Fruit fly (Drosophila melanogaster) whole organism, embryonic: ENCODE results near the gene Rm62.
A peak's percentile ranks its signal among the peaks of the same experiment; 100 is the strongest.

Experiments used
- ATbp ChIP-seq: fragments of 200-800 bp; sonication (Bioruptor generic); optimal IDR thresholded peaks from 2 replicates; lab custom pipeline; 2017; ENCODE audit warnings: missing biosample characterization, mild to moderate bottlenecking, missing genetic modification characterization, missing genetic modification reagents
- Abd-B ChIP-seq: fragments of 200-800 bp; sonication (Bioruptor generic); optimal IDR thresholded peaks from 2 replicates; lab custom pipeline; 2018; ENCODE audit warnings: missing biosample characterization, mild to moderate bottlenecking, missing genetic modification characterization, moderate library complexity
- CG10267 ChIP-seq: fragments of 200-800 bp; sonication (Bioruptor generic); optimal IDR thresholded peaks from 2 replicates; lab custom pipeline; 2018; ENCODE audit warnings: missing biosample characterization, mild to moderate bottlenecking, missing genetic modification characterization, moderate library complexity
- CG10431 ChIP-seq: fragments of 200-800 bp; sonication (Bioruptor generic); optimal IDR thresholded peaks from 3 replicates; lab custom pipeline; 2018; ENCODE audit warnings: missing biosample characterization, mild to moderate bottlenecking, missing genetic modification characterization
- CG12104 ChIP-seq: fragments of 200-800 bp; sonication (Bioruptor generic); optimal IDR thresholded peaks from 3 replicates; lab custom pipeline; 2016; ENCODE audit warnings: missing biosample characterization, missing genetic modification characterization
- CG12659 ChIP-seq: fragments of 200-800 bp; sonication (Bioruptor generic); optimal IDR thresholded peaks from 3 replicates; lab custom pipeline; 2017; ENCODE audit warnings: mild to moderate bottlenecking, missing biosample characterization, missing genetic modification reagents, missing genetic modification characterization
- CG12744 ChIP-seq: fragments of 200-800 bp; sonication (Bioruptor generic); optimal IDR thresholded peaks from 2 replicates; lab custom pipeline; 2016; ENCODE audit warnings: missing biosample characterization, missing genetic modification characterization
- CG15269 ChIP-seq: fragments of 200-800 bp; sonication (Bioruptor generic); optimal IDR thresholded peaks from 2 replicates; lab custom pipeline; 2018; ENCODE audit warnings: missing biosample characterization, mild to moderate bottlenecking, missing genetic modification characterization, moderate library complexity
- CG15479 ChIP-seq: fragments of 200-800 bp; sonication (Bioruptor generic); optimal IDR thresholded peaks from 3 replicates; lab custom pipeline; 2019; ENCODE audit warnings: missing biosample characterization, mild to moderate bottlenecking, missing genetic modification characterization, moderate library complexity
- CG2199 ChIP-seq: fragments of 200-800 bp; sonication (Bioruptor generic); IDR thresholded peaks from 3 replicates; pipeline ENCODE4 v1.3.6; 2022; ENCODE audit warnings: missing biosample characterization, missing genetic modification characterization
- CG2889 ChIP-seq: fragments of 200-800 bp; sonication (Bioruptor generic); IDR thresholded peaks from 3 replicates; pipeline ENCODE4 v1.3.6; 2022; ENCODE audit warnings: missing biosample characterization, missing genetic modification characterization
- CG33557 ChIP-seq: fragments of 200-800 bp; sonication (Bioruptor generic); optimal IDR thresholded peaks from 2 replicates; lab custom pipeline; 2019; ENCODE audit warnings: missing biosample characterization, mild to moderate bottlenecking, missing genetic modification characterization, moderate library complexity
- CG3407 ChIP-seq: fragments of 200-800 bp; sonication (Bioruptor generic); optimal IDR thresholded peaks from 2 replicates; lab custom pipeline; 2018; ENCODE audit warnings: missing biosample characterization, mild to moderate bottlenecking, missing genetic modification characterization
- CG43689 ChIP-seq: fragments of 200-800 bp; sonication (Bioruptor generic); IDR thresholded peaks from 2 replicates; pipeline ENCODE4 v1.3.6; 2022; ENCODE audit warnings: missing biosample characterization, missing genetic modification characterization
- CG7963 ChIP-seq: fragments of 200-800 bp; sonication (Bioruptor generic); IDR thresholded peaks from 3 replicates; pipeline ENCODE4 v1.3.6; 2022; ENCODE audit warnings: missing biosample characterization, missing genetic modification characterization; ENCODE audit not compliant: partially characterized antibody
- CG9215 ChIP-seq: fragments of 200-800 bp; sonication (Bioruptor generic); IDR thresholded peaks from 2 replicates; pipeline ENCODE4 v1.3.6; 2022; ENCODE audit warnings: missing biosample characterization, missing genetic modification characterization
- CG9876 ChIP-seq: fragments of 200-800 bp; sonication (Bioruptor generic); optimal IDR thresholded peaks from 2 replicates; lab custom pipeline; 2016; ENCODE audit warnings: missing biosample characterization, missing genetic modification characterization
- Chrac-16 ChIP-seq: fragments of 200-800 bp; sonication (Bioruptor generic); optimal IDR thresholded peaks from 3 replicates; lab custom pipeline; 2016; ENCODE audit warnings: missing biosample characterization, missing genetic modification characterization
- Dll ChIP-seq: fragments of 200-800 bp; sonication (Bioruptor generic); IDR thresholded peaks from 4 replicates; pipeline ENCODE4 v1.3.6; 2022; ENCODE audit warnings: missing biosample characterization, missing genetic modification characterization; ENCODE audit not compliant: partially characterized antibody
- E2f2 ChIP-seq: fragments of 200-800 bp; sonication (Bioruptor generic); IDR thresholded peaks from 2 replicates; pipeline ENCODE4 v1.3.6; 2022; ENCODE audit warnings: missing biosample characterization, missing genetic modification characterization
- Hr39 ChIP-seq: fragments of >200 bp; optimal IDR thresholded peaks from 2 replicates; lab custom pipeline; 2017
- Hsf ChIP-seq: fragments of 200-800 bp; sonication (Bioruptor generic); optimal IDR thresholded peaks from 3 replicates; lab custom pipeline; 2016; ENCODE audit warnings: missing biosample characterization, missing genetic modification characterization
- Meics ChIP-seq: fragments of 200-800 bp; sonication (Bioruptor generic); optimal IDR thresholded peaks from 2 replicates; lab custom pipeline; 2017; ENCODE audit warnings: missing biosample characterization, mild to moderate bottlenecking, missing genetic modification characterization
- Mes4 ChIP-seq: fragments of 200-800 bp; sonication (Bioruptor generic); optimal IDR thresholded peaks from 2 replicates; lab custom pipeline; 2016; ENCODE audit warnings: missing biosample characterization, missing genetic modification characterization
- Optix ChIP-seq: fragments of 200-800 bp; sonication (Bioruptor generic); IDR thresholded peaks from 3 replicates; pipeline ENCODE4 v1.3.6; 2022; ENCODE audit warnings: missing biosample characterization, missing genetic modification characterization
- Vsx1 ChIP-seq: fragments of 200-800 bp; sonication (Bioruptor generic); optimal IDR thresholded peaks from 2 replicates; lab custom pipeline; 2017; ENCODE audit warnings: missing biosample characterization, mild to moderate bottlenecking, missing genetic modification characterization, missing genetic modification reagents
- Xrp1 ChIP-seq: fragments of 200-800 bp; sonication (Bioruptor generic); IDR thresholded peaks from 2 replicates; pipeline ENCODE4 v1.3.6; 2022; ENCODE audit warnings: missing biosample characterization, missing genetic modification characterization
- abd-A ChIP-seq: fragments of 200-800 bp; sonication (Bioruptor generic); optimal IDR thresholded peaks from 3 replicates; lab custom pipeline; 2019; ENCODE audit warnings: missing biosample characterization, mild to moderate bottlenecking, missing genetic modification characterization, moderate library complexity
- amos ChIP-seq: fragments of 200-800 bp; sonication (Bioruptor generic); IDR thresholded peaks from 2 replicates; pipeline ENCODE4 v1.3.6; 2022; ENCODE audit warnings: missing biosample characterization, missing genetic modification characterization; ENCODE audit not compliant: partially characterized antibody
- dan ChIP-seq: fragments of 200-800 bp; sonication (Bioruptor generic); IDR thresholded peaks from 2 replicates; pipeline ENCODE4 v1.3.6; 2022; ENCODE audit warnings: missing biosample characterization, missing genetic modification characterization
- ems ChIP-seq: fragments of 200-800 bp; sonication (Bioruptor generic); optimal IDR thresholded peaks from 3 replicates; lab custom pipeline; 2016; ENCODE audit warnings: missing biosample characterization, missing genetic modification characterization
- eyg ChIP-seq: fragments of 200-800 bp; sonication (Bioruptor generic); optimal IDR thresholded peaks from 3 replicates; lab custom pipeline; 2016; ENCODE audit warnings: missing biosample characterization, missing genetic modification characterization
- gcm2 ChIP-seq: fragments of 200-800 bp; sonication (Bioruptor generic); optimal IDR thresholded peaks from 2 replicates; lab custom pipeline; 2016; ENCODE audit warnings: missing biosample characterization, missing genetic modification characterization
- gro ChIP-seq: fragments of 200-800 bp; sonication (Bioruptor generic); optimal IDR thresholded peaks from 2 replicates; lab custom pipeline; 2016; ENCODE audit warnings: missing biosample characterization, missing genetic modification characterization
- kah ChIP-seq: fragments of 200-800 bp; sonication (Bioruptor generic); optimal IDR thresholded peaks from 2 replicates; lab custom pipeline; 2018; ENCODE audit warnings: missing biosample characterization, mild to moderate bottlenecking, missing genetic modification characterization
- kni ChIP-seq: fragments of 200-800 bp; sonication (Bioruptor generic); optimal IDR thresholded peaks from 3 replicates; lab custom pipeline; 2017; ENCODE audit warnings: mild to moderate bottlenecking, missing biosample characterization, missing genetic modification reagents, missing genetic modification characterization
- lola ChIP-seq, 3 experiments: fragments of >200 bp in 2 of 3; fragments of 200-800 bp in 1 of 3; sonication (Bioruptor generic) in 1 of 3; optimal IDR thresholded peaks; 2 replicates each; lab custom pipeline; 2017 to 2019; ENCODE audit warnings: missing biosample characterization in 3 of 3, missing genetic modification characterization in 3 of 3, mild to moderate bottlenecking in 1 of 3, moderate library complexity in 1 of 3
- mirr ChIP-seq: fragments of 200-800 bp; sonication (Bioruptor generic); optimal IDR thresholded peaks from 3 replicates; lab custom pipeline; 2018; ENCODE audit warnings: missing biosample characterization, mild to moderate bottlenecking, missing genetic modification characterization
- nerfin-2 ChIP-seq: fragments of 200-800 bp; sonication (Bioruptor generic); IDR thresholded peaks from 2 replicates; pipeline ENCODE4 v1.3.6; 2022; ENCODE audit warnings: missing biosample characterization, missing genetic modification characterization; ENCODE audit not compliant: partially characterized antibody
- nom ChIP-seq: fragments of 200-800 bp; sonication (Bioruptor generic); optimal IDR thresholded peaks from 2 replicates; lab custom pipeline; 2017; ENCODE audit warnings: missing biosample characterization, missing genetic modification characterization, mild to moderate bottlenecking, moderate library complexity, missing genetic modification reagents
- oc ChIP-seq: fragments of 200-800 bp; sonication (Bioruptor generic); optimal IDR thresholded peaks from 2 replicates; lab custom pipeline; 2018; ENCODE audit warnings: missing biosample characterization, mild to moderate bottlenecking, missing genetic modification characterization, moderate library complexity
- pho ChIP-seq: fragments of 200-800 bp; sonication (Bioruptor generic); optimal IDR thresholded peaks from 2 replicates; lab custom pipeline; 2016; ENCODE audit warnings: missing biosample characterization, missing genetic modification characterization
- salm ChIP-seq: fragments of 200-800 bp; sonication (Bioruptor generic); optimal IDR thresholded peaks from 2 replicates; lab custom pipeline; 2018; ENCODE audit warnings: missing biosample characterization, mild to moderate bottlenecking, missing genetic modification characterization
- sc ChIP-seq, 3 experiments: fragments of >200 bp in 2 of 3; fragments of 200-800 bp in 1 of 3; sonication (Bioruptor generic) in 1 of 3; optimal IDR thresholded peaks; 2 replicates in 2 of 3; 3 replicates in 1 of 3; lab custom pipeline; 2017; ENCODE audit warnings: mild to moderate bottlenecking in 1 of 3, missing biosample characterization in 1 of 3, missing genetic modification characterization in 1 of 3, missing genetic modification reagents in 1 of 3
- shn ChIP-seq: fragments of 200-800 bp; sonication (Bioruptor generic); optimal IDR thresholded peaks from 3 replicates; lab custom pipeline; 2016; ENCODE audit warnings: missing biosample characterization, missing genetic modification characterization
- ttk ChIP-seq: fragments of 200-800 bp; sonication (Bioruptor generic); IDR thresholded peaks from 2 replicates; pipeline ENCODE4 v2.1.2; 2022; ENCODE audit warnings: missing biosample characterization, missing genetic modification characterization
- twi ChIP-seq: fragments of 200-800 bp; optimal IDR thresholded peaks from 2 replicates; lab custom pipeline; 2019; ENCODE audit warnings: missing biosample characterization, mild to moderate bottlenecking, missing genetic modification characterization, moderate library complexity
- zen2 ChIP-seq: fragments of 200-800 bp; sonication (Bioruptor generic); IDR thresholded peaks from 3 replicates; pipeline ENCODE4 v1.3.6; 2022; ENCODE audit warnings: missing biosample characterization, missing genetic modification characterization; ENCODE audit not compliant: partially characterized antibody

Gene Rm62

DNA sequence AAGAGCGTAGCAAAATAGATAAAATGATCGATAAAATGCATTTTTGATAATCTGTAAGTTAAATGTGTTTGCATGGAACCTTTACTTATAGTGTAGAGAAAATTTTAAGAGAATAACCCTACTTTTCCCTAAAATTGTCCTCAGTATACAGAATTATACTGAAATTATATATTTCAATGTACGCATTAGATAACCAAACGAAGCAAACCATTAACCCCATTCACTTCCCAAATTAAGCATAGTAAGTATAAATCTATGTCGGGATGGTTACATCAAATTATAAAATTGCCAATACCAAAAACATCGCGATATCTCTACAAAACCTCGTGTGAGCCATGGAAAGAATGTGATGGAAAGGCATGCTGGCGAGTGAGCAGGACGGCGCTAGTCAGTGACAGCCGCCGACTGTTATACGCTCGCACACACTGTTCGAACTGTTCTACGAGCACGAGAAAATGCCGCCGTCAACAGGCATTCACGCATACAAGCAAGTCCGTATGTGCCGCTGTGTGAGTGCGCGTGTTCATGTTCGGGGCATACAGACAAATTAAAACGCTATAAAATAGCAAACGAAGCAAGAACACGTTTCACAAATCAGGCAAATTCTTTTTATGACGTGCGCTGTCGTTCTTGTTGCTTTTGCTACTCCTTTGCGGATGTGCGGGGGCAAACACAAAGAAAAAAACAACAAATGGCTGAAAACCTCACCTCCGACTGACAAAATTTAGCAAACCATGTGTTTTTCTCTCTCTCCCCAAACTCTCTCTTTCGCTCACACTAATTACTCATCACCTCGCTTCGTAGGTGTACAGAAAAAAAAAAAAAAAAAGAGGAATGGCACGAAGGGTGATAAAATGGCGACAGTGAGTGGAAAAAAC lies 1.0 kb downstream of the Rm62 start (continued):
- no peak for TF ChIP-seq sc (optimal IDR thresholded peaks at IDR 0.05; lab: Kevin White, UChicago)
- TF ChIP-seq sc (GFP tag; optimal IDR thresholded peaks at IDR 0.05; lab: Kevin White, UChicago): no peak
- no peak for TF ChIP-seq CG12104
- no peak for TF ChIP-seq dan
- no peak for TF ChIP-seq salm (tag; lab: Kevin White, UChicago)
- TF ChIP-seq zen2 (GFP tag; lab: Robert Waterston, UW): no peak
- no peak for TF ChIP-seq Optix
- TF ChIP-seq twi (tag; lab: Kevin White, UChicago): peak; percentile 49
- no peak for TF ChIP-seq CG15269 (tag; lab: Kevin White, UChicago)
- TF ChIP-seq E2f2 (GFP tag; lab: Robert Waterston, UW): no peak
- TF ChIP-seq nerfin-2: no peak
- TF ChIP-seq CG3407 (GFP tag; lab: Kevin White, UChicago): no peak
- TF ChIP-seq Vsx1: no peak
- no peak for TF ChIP-seq pho (GFP tag; lab: Kevin White, UChicago)
- TF ChIP-seq mirr (GFP tag; lab: Kevin White, UChicago): peak; percentile 80
- peak; percentile 73 for TF ChIP-seq gro (GFP tag; lab: Kevin White, UChicago)
- peak; percentile 4 for TF ChIP-seq Meics
- TF ChIP-seq Hsf (GFP tag; lab: Kevin White, UChicago): peak; percentile 8
- no peak for TF ChIP-seq shn (GFP tag; lab: Kevin White, UChicago)
- no peak for TF ChIP-seq oc
- 0 out of 4 replicates have a peak, but pooled peaks have one; percentile 32 for TF ChIP-seq Dll (GFP tag; lab: Robert Waterston, UW)
- no peak for TF ChIP-seq ATbp (GFP tag; lab: Kevin White, UChicago)
- no peak for TF ChIP-seq CG43689 (GFP tag; lab: Robert Waterston, UW)
- TF ChIP-seq CG12659 (GFP tag; lab: Kevin White, UChicago): no peak
- peak; percentile 26; the same call in 1 of the 2 replicates for TF ChIP-seq amos (GFP tag; lab: Robert Waterston, UW)
- no peak for TF ChIP-seq CG9876 (GFP tag; lab: Kevin White, UChicago)
- TF ChIP-seq Mes4 (GFP tag; lab: Kevin White, UChicago): no peak
- no peak for TF ChIP-seq CG33557 (GFP tag; lab: Kevin White, UChicago)
- TF ChIP-seq kah (GFP tag; lab: Kevin White, UChicago): no peak
- TF ChIP-seq Xrp1 (GFP tag; lab: Robert Waterston, UW): no peak
- no peak for TF ChIP-seq eyg (GFP tag; lab: Kevin White, UChicago)
- TF ChIP-seq CG10267: no peak
- no peak for TF ChIP-seq CG12744 (GFP tag; lab: Kevin White, UChicago)
- no peak for TF ChIP-seq CG2889 (GFP tag; lab: Robert Waterston, UW)
- no peak for TF ChIP-seq Abd-B (GFP tag; lab: Kevin White, UChicago)
- TF ChIP-seq abd-A: peak; percentile 97
- peak; percentile 42 for TF ChIP-seq nom
- no peak for TF ChIP-seq CG10431
- TF ChIP-seq CG2199 (GFP tag; lab: Robert Waterston, UW): 0 out of 3 replicates have a peak, but pooled peaks have one; percentile 58
- no peak for TF ChIP-seq gcm2 (GFP tag; lab: Kevin White, UChicago)
- no peak for TF ChIP-seq lola (GFP tag; optimal IDR thresholded peaks at IDR 0.05; lab: Kevin White, UChicago)
- no peak for TF ChIP-seq CG15479 (GFP tag; lab: Kevin White, UChicago)
- TF ChIP-seq ems (GFP tag; lab: Kevin White, UChicago): no peak
- no peak for TF ChIP-seq CG9215 (GFP tag; lab: Robert Waterston, UW)
- TF ChIP-seq Hr39: no peak
- TF ChIP-seq ttk (GFP tag; lab: Robert Waterston, UW): no peak
- no peak for TF ChIP-seq CG7963 (GFP tag; lab: Robert Waterston, UW)
- TF ChIP-seq kni (GFP tag; lab: Kevin White, UChicago): no peak
- no peak for TF ChIP-seq Chrac-16
